Worm (Caenorhabditis elegans): ENCODE results near the gene Y113G7B.15.

DNA sequence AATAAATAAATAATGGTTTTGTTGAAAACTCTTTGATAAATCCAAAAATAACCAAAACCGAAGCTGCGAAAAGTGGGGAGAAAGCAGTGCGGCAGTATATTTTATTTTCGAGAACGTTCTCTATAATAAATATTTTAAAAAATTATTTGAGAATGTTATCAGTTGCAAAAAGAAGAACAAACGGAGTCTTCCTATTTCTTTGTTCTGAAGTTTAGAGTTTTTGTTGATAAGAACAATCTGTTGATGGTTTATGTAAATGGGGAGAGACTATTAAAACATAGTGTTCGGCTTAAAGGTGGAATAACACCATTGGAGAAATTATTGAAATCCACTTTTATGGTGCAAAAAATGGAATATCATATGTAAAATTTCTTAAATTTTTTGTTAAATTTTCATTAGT, 20.5 kb downstream of the Y113G7B.15 start:
- TF ChIP-seq nhr-28 (tag; optimal IDR thresholded peaks at IDR 0.05) (no peak), daf-12 (tag; optimal IDR thresholded peaks at IDR 0.05) (no peak), nhr-76 (tag; optimal IDR thresholded peaks at IDR 0.05) (no peak), snpc-4 (tag; optimal IDR thresholded peaks at IDR 0.05) (no peak), elt-3 (tag; optimal IDR thresholded peaks at IDR 0.05) (no peak), unc-39 (tag; optimal IDR thresholded peaks at IDR 0.05) (no peak), ceh-9 (tag; optimal IDR thresholded peaks at IDR 0.05) (no peak), fos-1 (tag; optimal IDR thresholded peaks at IDR 0.05) (no peak), nhr-25 (tag; optimal IDR thresholded peaks at IDR 0.05) (no peak), ZK546.5 (tag; optimal IDR thresholded peaks at IDR 0.05) (no peak), lin-39 (tag; optimal IDR thresholded peaks at IDR 0.05) (no peak), aly-2 (tag; optimal IDR thresholded peaks at IDR 0.05) (no peak), nfya-1 (tag; optimal IDR thresholded peaks at IDR 0.05; ENCODE audit: insufficient read depth) (no peak)
